Worm (Caenorhabditis elegans): ENCODE results near the gene str-185.
A peak's percentile ranks its signal among the peaks of the same experiment; 100 is the strongest.

str-185 gene

DNA sequence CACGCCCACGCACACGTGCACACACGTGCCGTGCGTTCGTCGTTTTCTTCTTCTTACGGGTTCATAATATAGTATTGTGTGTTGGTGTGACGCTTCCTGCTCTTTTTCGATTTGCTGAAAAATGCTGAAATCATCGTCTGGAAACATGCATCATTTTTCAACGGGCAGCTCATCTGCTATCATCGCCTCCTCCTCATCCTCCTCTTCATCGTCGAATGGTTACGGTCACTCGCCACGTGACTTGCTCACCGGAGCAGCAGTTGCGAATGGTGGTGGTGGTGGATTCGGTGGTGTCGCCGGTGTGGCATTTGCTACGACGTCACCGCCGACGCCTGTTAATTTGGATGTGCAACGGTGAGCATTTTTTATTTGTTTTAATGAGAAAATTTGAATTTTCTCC, 21.1 kb downstream of the str-185 start (continued):
- TF ChIP-seq gei-8 (GFP tag; optimal IDR thresholded peaks at IDR 0.05) (no peak), nhr-42 (GFP tag; IDR thresholded peaks at IDR 0.05) (no peak), snpc-1.2 (GFP tag; IDR thresholded peaks at IDR 0.05) (no peak), unc-39 (tag; optimal IDR thresholded peaks at IDR 0.05) (no peak), php-3 (GFP tag; IDR thresholded peaks at IDR 0.05) (0 out of 2 replicates have a peak, but pooled peaks have one; percentile 8), nhr-25 (tag; optimal IDR thresholded peaks at IDR 0.05; ENCODE audit: borderline replicate concordance, insufficient read depth) (no peak), D1046.2 (GFP tag; IDR thresholded peaks at IDR 0.05) (no peak), ceh-82 (tag; optimal IDR thresholded peaks at IDR 0.05) (no peak), lim-7 (GFP tag; IDR thresholded peaks at IDR 0.05) (no peak), ceh-44 (GFP tag; IDR thresholded peaks at IDR 0.05) (no peak), mxl-3 (GFP tag; optimal IDR thresholded peaks at IDR 0.05) (peak; percentile 22), zfp-3 (GFP tag; conservative IDR thresholded peaks at IDR 0.05) (no peak)

DNA sequence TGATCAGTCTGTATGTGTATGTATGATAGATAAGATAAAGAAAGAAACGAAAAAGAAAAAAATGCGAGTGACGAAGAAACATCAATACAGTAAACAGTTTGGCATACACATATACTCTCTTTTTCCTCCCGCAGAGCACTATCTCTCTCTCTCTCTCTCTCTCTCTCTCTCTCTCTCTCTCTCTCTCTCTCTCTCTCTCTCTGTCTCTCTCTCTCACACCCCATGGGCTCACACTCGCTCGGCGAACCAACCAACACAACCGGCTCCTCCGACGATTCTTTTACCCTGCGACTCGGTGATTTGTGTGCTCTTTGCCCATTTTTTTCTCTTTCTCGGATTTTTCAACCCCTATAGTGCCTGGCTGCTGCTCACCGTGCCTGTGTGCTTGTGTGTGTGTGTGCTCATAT, 22.7 kb downstream of the str-185 start:
- TF ChIP-seq vab-7 (GFP tag; IDR thresholded peaks at IDR 0.05) (no peak), ZK546.5 (tag; optimal IDR thresholded peaks at IDR 0.05) (no peak), lin-38 (GFP tag; IDR thresholded peaks at IDR 0.05) (peak; percentile 50), php-3 (GFP tag; IDR thresholded peaks at IDR 0.05) (no peak), nhr-41 (GFP tag; IDR thresholded peaks at IDR 0.05) (no peak), ces-1 (GFP tag; optimal IDR thresholded peaks at IDR 0.05) (no peak), hif-1 (tag; optimal IDR thresholded peaks at IDR 0.05) (no peak), nhr-48 (tag; optimal IDR thresholded peaks at IDR 0.05) (peak; percentile 20), egl-27 (tag; optimal IDR thresholded peaks at IDR 0.05) (no peak), daf-16 (GFP tag; optimal IDR thresholded peaks at IDR 0.05) (no peak), daf-16 (tag; optimal IDR thresholded peaks at IDR 0.05) (peak; percentile 92), lin-29 (GFP tag; IDR thresholded peaks at IDR 0.05) (no peak), mdl-1 (tag; optimal IDR thresholded peaks at IDR 0.05) (peak in 1 of 2 experiments; percentile 42), egl-43 (GFP tag; IDR thresholded peaks at IDR 0.05) (no peak), unc-62 (GFP tag; optimal IDR thresholded peaks at IDR 0.05 in 1 of 2) (peak in 1 of 2 experiments; percentile 72), unc-62 (tag; optimal IDR thresholded peaks at IDR 0.05) (no peak), set-16 (GFP tag; IDR thresholded peaks at IDR 0.05) (peak; percentile 87), nhr-28 (tag; optimal IDR thresholded peaks at IDR 0.05) (peak; percentile 37), arid-1 (GFP tag; conservative IDR thresholded peaks at IDR 0.05) (0 out of 2 replicates have a peak, but pooled peaks have one; percentile 12), mep-1 (tag; optimal IDR thresholded peaks at IDR 0.05) (peak; percentile 63), hmg-1.1 (GFP tag; IDR thresholded peaks at IDR 0.05) (no peak), skn-1 (tag; optimal IDR thresholded peaks at IDR 0.05) (no peak), dve-1 (tag; optimal IDR thresholded peaks at IDR 0.05; ENCODE audit: insufficient read depth) (peak; percentile 76), snpc-1.2 (GFP tag; IDR thresholded peaks at IDR 0.05) (no peak), snpc-4 (tag; optimal IDR thresholded peaks at IDR 0.05) (no peak), lin-15B (tag; optimal IDR thresholded peaks at IDR 0.05) (no peak), zfp-2 (tag; optimal IDR thresholded peaks at IDR 0.05) (no peak), nhr-6 (tag; optimal IDR thresholded peaks at IDR 0.05) (no peak), ceh-32 (tag; optimal IDR thresholded peaks at IDR 0.05; ENCODE audit: poor library complexity) (no peak), dmd-6 (GFP tag; IDR thresholded peaks at IDR 0.05) (peak; percentile 68), aha-1 (tag) (peak; percentile 96), nhr-77 (tag; optimal IDR thresholded peaks at IDR 0.05) (peak; percentile 55), nhr-25 (tag; optimal IDR thresholded peaks at IDR 0.05; ENCODE audit: borderline replicate concordance, insufficient read depth) (no peak), nhr-11 (tag; optimal IDR thresholded peaks at IDR 0.05) (peak; percentile 4), D1046.2 (GFP tag; IDR thresholded peaks at IDR 0.05) (no peak), lsy-2 (tag; optimal IDR thresholded peaks at IDR 0.05) (peak in 1 of 2 experiments; percentile 53), nhr-10 (tag; optimal IDR thresholded peaks at IDR 0.05) (peak; percentile 25), ceh-20 (GFP tag; IDR thresholded peaks at IDR 0.05) (no peak), mxl-3 (GFP tag; optimal IDR thresholded peaks at IDR 0.05) (peak; percentile 18), zag-1 (tag; optimal IDR thresholded peaks at IDR 0.05) (no peak), zip-2 (tag; optimal IDR thresholded peaks at IDR 0.05) (no peak), hlh-11 (tag; optimal IDR thresholded peaks at IDR 0.05) (peak; percentile 89), pqm-1 (tag; optimal IDR thresholded peaks at IDR 0.05) (peak; percentile 49)
